Fruit fly (Drosophila melanogaster): ENCODE results near the gene CG31787.

CG31787 gene

dm6 chr2L:18325120-18325581 is 39.6 kb upstream of the CG31787 start (continued):
- TF ChIP-seq p53 (GFP tag; optimal IDR thresholded peaks at IDR 0.05) = peak; percentile 50
- peak; percentile 60 for TF ChIP-seq CG7987 (GFP tag; optimal IDR thresholded peaks at IDR 0.05)
- peak; percentile 79 for TF ChIP-seq ems (GFP tag; optimal IDR thresholded peaks at IDR 0.05)
- TF ChIP-seq z (GFP tag; IDR thresholded peaks at IDR 0.05) = no peak
- TF ChIP-seq C15 (GFP tag; IDR thresholded peaks at IDR 0.05) = 0 out of 3 replicates have a peak, but pooled peaks have one; percentile 51
- peak; percentile 67 for TF ChIP-seq CG8290 (GFP tag; optimal IDR thresholded peaks at IDR 0.05)
- TF ChIP-seq CG8290 (tag; optimal IDR thresholded peaks at IDR 0.05) = peak in 1 of 2 experiments; percentile 87
- peak; percentile 74 for TF ChIP-seq Abd-B (GFP tag; optimal IDR thresholded peaks at IDR 0.05)
- peak; percentile 85 for TF ChIP-seq CG15601 (tag; optimal IDR thresholded peaks at IDR 0.05)
- TF ChIP-seq CG6254 (GFP tag; optimal IDR thresholded peaks at IDR 0.05) = peak; percentile 74
- peak; percentile 93 for TF ChIP-seq CG17359 (tag; optimal IDR thresholded peaks at IDR 0.05)
- peak; percentile 25 for TF ChIP-seq YL-1 (GFP tag; optimal IDR thresholded peaks at IDR 0.05)
- TF ChIP-seq CG4424 (GFP tag; optimal IDR thresholded peaks at IDR 0.05) = peak; percentile 84
- TF ChIP-seq Optix (GFP tag; IDR thresholded peaks at IDR 0.05) = peak; percentile 79
- peak; percentile 98 for TF ChIP-seq Med (GFP tag)
- peak; percentile 64 for TF ChIP-seq CG13624 (GFP tag; optimal IDR thresholded peaks at IDR 0.05)
- TF ChIP-seq chinmo (GFP tag; IDR thresholded peaks at IDR 0.05; ENCODE audit: partially characterized antibody) = peak; percentile 68; the same call in 1 of the 4 replicates
- TF ChIP-seq Atf3 (GFP tag; optimal IDR thresholded peaks at IDR 0.05) = peak; percentile 85
- no peak for TF ChIP-seq vnd (GFP tag; IDR thresholded peaks at IDR 0.05; ENCODE audit: partially characterized antibody)
- no peak; the same call in 1 of the 2 replicates for TF ChIP-seq CG14667 (GFP tag; IDR thresholded peaks at IDR 0.05)
- TF ChIP-seq CG9797 (GFP tag; optimal IDR thresholded peaks at IDR 0.05) = no peak
- peak; percentile 78 for TF ChIP-seq CG12104 (GFP tag; optimal IDR thresholded peaks at IDR 0.05)
- TF ChIP-seq CG3995 (GFP tag; optimal IDR thresholded peaks at IDR 0.05) = no peak
- no peak for TF ChIP-seq sc (optimal IDR thresholded peaks at IDR 0.05)
- peak; percentile 80 for TF ChIP-seq sc (GFP tag; optimal IDR thresholded peaks at IDR 0.05)
- peak; percentile 91 for TF ChIP-seq CG34422 (GFP tag; IDR thresholded peaks at IDR 0.05)
- TF ChIP-seq CG16779 (GFP tag; IDR thresholded peaks at IDR 0.05) = no peak
- TF ChIP-seq Ets65A (GFP tag) = peak; percentile 98
- no peak for TF ChIP-seq CG34224 (GFP tag; IDR thresholded peaks at IDR 0.05; ENCODE audit: partially characterized antibody)
- TF ChIP-seq dysf (GFP tag; IDR thresholded peaks at IDR 0.05) = peak; percentile 90
- TF ChIP-seq CG31365 (tag; optimal IDR thresholded peaks at IDR 0.05) = peak; percentile 34
- TF ChIP-seq CG12391 (tag; optimal IDR thresholded peaks at IDR 0.05) = peak; percentile 88
- TF ChIP-seq shn (GFP tag; optimal IDR thresholded peaks at IDR 0.05) = peak; percentile 85
- TF ChIP-seq D (optimal IDR thresholded peaks at IDR 0.05) = no peak
- TF ChIP-seq D (GFP tag; optimal IDR thresholded peaks at IDR 0.05) = peak; percentile 81
- peak; percentile 53; the same call in 1 of the 2 replicates for TF ChIP-seq CG32532 (GFP tag; IDR thresholded peaks at IDR 0.05)
- peak in 1 of 2 experiments; percentile 37 for TF ChIP-seq crp (GFP tag; optimal IDR thresholded peaks at IDR 0.05)
- peak; percentile 30 for TF ChIP-seq CG6683 (GFP tag; optimal IDR thresholded peaks at IDR 0.05)
- TF ChIP-seq ro (GFP tag; IDR thresholded peaks at IDR 0.05) = peak; percentile 80
- 0 out of 2 replicates have a peak, but pooled peaks have one; percentile 28 for TF ChIP-seq CG11085 (GFP tag; IDR thresholded peaks at IDR 0.05)
- peak; percentile 55 for TF ChIP-seq Jarid2 (GFP tag; optimal IDR thresholded peaks at IDR 0.05)
- TF ChIP-seq CkIIα-i1 (GFP tag; IDR thresholded peaks at IDR 0.05) = peak; percentile 59; the same call in 1 of the 2 replicates
- no peak for TF ChIP-seq Dip2 (GFP tag; IDR thresholded peaks at IDR 0.05)
- peak; percentile 78 for TF ChIP-seq pum (GFP tag; optimal IDR thresholded peaks at IDR 0.05)
- peak; percentile 5 for TF ChIP-seq CG14965 (GFP tag; optimal IDR thresholded peaks at IDR 0.05; ENCODE audit: borderline replicate concordance)
- no peak for TF ChIP-seq ham (GFP tag; IDR thresholded peaks at IDR 0.05)
- peak; percentile 83 for TF ChIP-seq so (GFP tag; IDR thresholded peaks at IDR 0.05)
- peak; percentile 75 for TF ChIP-seq CG8944 (GFP tag; optimal IDR thresholded peaks at IDR 0.05)
- TF ChIP-seq BEAF-32 (GFP tag; optimal IDR thresholded peaks at IDR 0.05) = no peak
- no peak for TF ChIP-seq emc (GFP tag; optimal IDR thresholded peaks at IDR 0.05)
- TF ChIP-seq CG3847 (GFP tag; IDR thresholded peaks at IDR 0.05) = peak; percentile 68

Measured in whole organism, embryonic.